Worm (Caenorhabditis elegans): ENCODE data around the gene crb-3.

crb-3 gene

DNA sequence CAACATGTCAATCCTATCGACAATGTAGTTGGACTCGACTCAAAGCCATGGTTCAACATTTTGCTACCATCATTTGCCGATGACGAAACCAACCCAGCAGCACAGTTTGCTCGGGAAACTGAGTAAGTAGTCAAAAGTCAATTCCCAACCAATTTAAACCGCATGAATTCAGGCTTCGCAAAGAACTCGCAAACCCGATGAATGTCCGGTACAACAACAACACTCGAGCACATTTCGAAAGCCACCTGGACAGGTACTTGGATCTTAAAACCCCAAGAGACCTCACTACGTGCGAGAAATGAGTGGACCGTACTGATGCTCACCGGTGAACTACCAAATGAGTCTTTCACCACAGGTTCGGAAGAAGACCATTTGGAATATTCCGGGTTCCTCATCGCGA lies 9.5 kb upstream of the crb-3 start:
- TF ChIP-seq tbx-11 (GFP tag; IDR thresholded peaks at IDR 0.05): no peak
- TF ChIP-seq hnd-1 (tag; optimal IDR thresholded peaks at IDR 0.05): no peak
- no peak for TF ChIP-seq hmbx-1 (tag; optimal IDR thresholded peaks at IDR 0.05)
- no peak for TF ChIP-seq B0310.2 (tag; optimal IDR thresholded peaks at IDR 0.05)
- TF ChIP-seq scrt-1 (GFP tag; IDR thresholded peaks at IDR 0.05): no peak
- no peak for TF ChIP-seq hmg-4 (GFP tag; optimal IDR thresholded peaks at IDR 0.05)
- no peak for TF ChIP-seq ceh-36 (tag; optimal IDR thresholded peaks at IDR 0.05)
- no peak for TF ChIP-seq ets-7 (tag; optimal IDR thresholded peaks at IDR 0.05)
- no peak for TF ChIP-seq aly-1 (tag; optimal IDR thresholded peaks at IDR 0.05)
- no peak for TF ChIP-seq F13C5.2 (tag; optimal IDR thresholded peaks at IDR 0.05)
- TF ChIP-seq pes-1 (GFP tag; IDR thresholded peaks at IDR 0.05): no peak
- TF ChIP-seq flt-1 (GFP tag; IDR thresholded peaks at IDR 0.05): no peak
- TF ChIP-seq ama-1 (optimal IDR thresholded peaks at IDR 0.05): no peak
- no peak for TF ChIP-seq tra-4 (tag; optimal IDR thresholded peaks at IDR 0.05)
- TF ChIP-seq sea-1 (GFP tag; conservative IDR thresholded peaks at IDR 0.05): no peak
- no peak for TF ChIP-seq ceh-13 (GFP tag; optimal IDR thresholded peaks at IDR 0.05)
- TF ChIP-seq tbx-37 (GFP tag; conservative IDR thresholded peaks at IDR 0.05): no peak

DNA sequence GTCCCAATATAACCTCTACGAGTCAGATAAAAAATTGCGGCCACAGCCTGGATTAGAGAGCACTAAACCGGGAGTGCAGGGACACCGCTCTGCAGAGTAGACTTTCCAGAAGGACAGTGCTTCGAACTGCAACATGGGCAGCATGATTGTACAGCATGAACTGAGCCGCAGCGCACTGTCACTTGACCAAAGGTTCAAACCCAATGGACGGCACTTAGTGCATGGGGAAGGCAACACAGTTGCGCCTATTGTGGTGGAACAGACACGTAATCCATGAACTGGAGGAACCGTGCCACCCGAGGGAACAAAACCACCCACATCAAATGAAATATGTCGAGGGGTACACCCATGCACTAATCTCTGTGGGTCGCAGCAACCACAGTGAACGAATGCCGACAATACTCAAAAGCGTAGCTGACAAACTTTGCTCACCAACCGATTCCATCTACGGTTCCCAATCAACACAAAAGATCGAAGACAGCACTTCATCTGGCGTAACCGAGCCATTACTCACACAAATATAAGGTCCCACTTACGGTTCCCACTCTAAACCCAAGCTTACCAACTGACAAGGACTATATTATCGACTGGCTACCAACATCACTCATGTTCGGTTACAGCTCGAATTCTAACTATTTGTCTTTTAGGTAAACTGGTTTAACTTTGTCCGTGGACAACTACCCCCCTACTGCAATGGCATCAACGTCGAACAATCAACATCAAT lies 8.0 kb upstream of the crb-3 start:
- TF ChIP-seq sea-1 (GFP tag; conservative IDR thresholded peaks at IDR 0.05): no peak
- TF ChIP-seq hnd-1 (tag; optimal IDR thresholded peaks at IDR 0.05): no peak
- TF ChIP-seq hmg-4 (GFP tag; optimal IDR thresholded peaks at IDR 0.05): no peak
- TF ChIP-seq scrt-1 (GFP tag; IDR thresholded peaks at IDR 0.05): no peak

ce11 chrX:9204986-9205385 lies 1.4 kb downstream of the crb-3 start:
- no peak for TF ChIP-seq F13C5.2 (tag; optimal IDR thresholded peaks at IDR 0.05)
- TF ChIP-seq B0310.2 (tag; optimal IDR thresholded peaks at IDR 0.05): no peak
- TF ChIP-seq tbx-11 (GFP tag; IDR thresholded peaks at IDR 0.05): no peak
- no peak for TF ChIP-seq tbx-37 (GFP tag; conservative IDR thresholded peaks at IDR 0.05)
- TF ChIP-seq aly-1 (tag; optimal IDR thresholded peaks at IDR 0.05): no peak
- no peak for TF ChIP-seq hmg-4 (GFP tag; optimal IDR thresholded peaks at IDR 0.05)

DNA sequence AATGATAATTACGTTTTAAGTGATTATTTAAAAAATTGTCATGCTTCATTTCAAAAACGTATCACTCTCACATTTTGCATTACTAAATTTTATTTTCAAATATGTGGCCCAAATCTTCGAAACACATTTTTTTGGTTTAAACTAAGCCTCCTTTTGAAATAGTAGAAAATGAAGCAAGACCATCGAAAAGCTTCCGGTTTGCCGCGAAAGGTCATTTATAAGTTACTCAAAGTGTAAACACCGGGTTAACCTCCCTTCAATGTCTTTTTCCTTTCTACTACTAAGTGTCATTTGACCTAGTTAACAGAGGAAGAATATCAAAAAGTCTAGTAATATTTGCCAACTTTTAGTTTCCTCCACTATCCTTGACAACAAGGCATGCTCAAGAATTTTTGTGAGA lies 3.2 kb downstream of the crb-3 start:
- no peak for TF ChIP-seq flt-1 (GFP tag; IDR thresholded peaks at IDR 0.05)
- TF ChIP-seq aly-1 (tag; optimal IDR thresholded peaks at IDR 0.05): no peak
- no peak for TF ChIP-seq tra-4 (tag; optimal IDR thresholded peaks at IDR 0.05)
- no peak for TF ChIP-seq ceh-36 (tag; optimal IDR thresholded peaks at IDR 0.05)
- no peak for TF ChIP-seq ets-7 (tag; optimal IDR thresholded peaks at IDR 0.05)
- TF ChIP-seq sea-1 (GFP tag; conservative IDR thresholded peaks at IDR 0.05): no peak
- TF ChIP-seq ama-1 (optimal IDR thresholded peaks at IDR 0.05): no peak
- no peak for TF ChIP-seq hmg-4 (GFP tag; optimal IDR thresholded peaks at IDR 0.05)
- TF ChIP-seq F13C5.2 (tag; optimal IDR thresholded peaks at IDR 0.05): no peak
- no peak for TF ChIP-seq ceh-13 (GFP tag; optimal IDR thresholded peaks at IDR 0.05)
- no peak for TF ChIP-seq tbx-37 (GFP tag; conservative IDR thresholded peaks at IDR 0.05)
- TF ChIP-seq pes-1 (GFP tag; IDR thresholded peaks at IDR 0.05): no peak
- no peak for TF ChIP-seq hnd-1 (tag; optimal IDR thresholded peaks at IDR 0.05)
- TF ChIP-seq scrt-1 (GFP tag; IDR thresholded peaks at IDR 0.05): no peak
- TF ChIP-seq B0310.2 (tag; optimal IDR thresholded peaks at IDR 0.05): no peak
- no peak for TF ChIP-seq tbx-11 (GFP tag; IDR thresholded peaks at IDR 0.05)
- no peak for TF ChIP-seq hmbx-1 (tag; optimal IDR thresholded peaks at IDR 0.05)

DNA sequence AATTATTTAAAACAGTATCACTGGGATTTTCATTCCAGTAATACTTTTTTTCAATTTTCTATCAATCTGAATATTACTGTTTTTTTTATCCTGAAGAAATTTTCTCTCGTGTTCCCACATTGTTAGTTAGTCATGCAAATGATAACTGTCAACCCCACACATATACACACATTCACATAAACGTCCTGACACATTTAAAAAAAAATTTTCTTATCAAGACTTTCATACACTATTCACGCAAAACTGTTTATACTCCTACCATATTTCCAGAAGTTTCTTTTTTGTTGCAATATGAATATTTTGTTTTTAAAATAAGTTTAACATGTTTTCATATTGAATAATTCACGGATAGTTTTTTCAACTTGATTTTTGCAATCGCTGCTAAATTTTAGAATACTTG lies 4.9 kb downstream of the crb-3 start:
- TF ChIP-seq hmg-4 (GFP tag; optimal IDR thresholded peaks at IDR 0.05) (no peak), scrt-1 (GFP tag; IDR thresholded peaks at IDR 0.05) (no peak), ceh-13 (GFP tag; optimal IDR thresholded peaks at IDR 0.05) (no peak), ceh-36 (tag; optimal IDR thresholded peaks at IDR 0.05) (no peak), tra-4 (tag; optimal IDR thresholded peaks at IDR 0.05) (no peak), aly-1 (tag; optimal IDR thresholded peaks at IDR 0.05) (no peak), hnd-1 (tag; optimal IDR thresholded peaks at IDR 0.05) (no peak), tbx-11 (GFP tag; IDR thresholded peaks at IDR 0.05) (no peak), ets-7 (tag; optimal IDR thresholded peaks at IDR 0.05) (no peak), B0310.2 (tag; optimal IDR thresholded peaks at IDR 0.05) (no peak), flt-1 (GFP tag; IDR thresholded peaks at IDR 0.05) (no peak), hmbx-1 (tag; optimal IDR thresholded peaks at IDR 0.05) (no peak), F13C5.2 (tag; optimal IDR thresholded peaks at IDR 0.05) (no peak), sea-1 (GFP tag; conservative IDR thresholded peaks at IDR 0.05) (no peak)

DNA sequence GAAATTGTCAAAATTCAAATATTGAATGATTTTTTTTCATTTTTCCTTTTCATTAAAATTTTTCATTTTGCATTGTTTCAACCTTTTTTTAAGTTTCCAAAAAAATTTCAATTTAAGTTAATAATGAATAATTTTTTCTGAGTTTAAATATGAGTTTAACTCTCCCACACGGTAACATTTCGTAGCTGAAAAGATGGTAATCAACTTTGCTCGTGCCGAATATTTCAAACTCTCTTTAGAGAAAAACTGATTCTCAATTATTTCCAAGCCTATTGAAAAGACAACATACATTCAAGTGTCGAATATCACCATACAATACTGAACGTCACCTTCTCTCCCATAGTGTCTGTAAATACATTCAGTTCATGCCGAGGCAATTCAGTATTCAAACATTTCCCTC lies 5.4 kb downstream of the crb-3 start:
- TF ChIP-seq hmg-4 (GFP tag; optimal IDR thresholded peaks at IDR 0.05): no peak
- no peak for TF ChIP-seq ets-7 (tag; optimal IDR thresholded peaks at IDR 0.05)
- TF ChIP-seq tra-4 (tag; optimal IDR thresholded peaks at IDR 0.05): no peak
- no peak for TF ChIP-seq scrt-1 (GFP tag; IDR thresholded peaks at IDR 0.05)
- TF ChIP-seq B0310.2 (tag; optimal IDR thresholded peaks at IDR 0.05): no peak
- TF ChIP-seq hnd-1 (tag; optimal IDR thresholded peaks at IDR 0.05): no peak
- no peak for TF ChIP-seq pes-1 (GFP tag; IDR thresholded peaks at IDR 0.05)
- TF ChIP-seq sea-1 (GFP tag; conservative IDR thresholded peaks at IDR 0.05): no peak
- TF ChIP-seq F13C5.2 (tag; optimal IDR thresholded peaks at IDR 0.05): no peak
- no peak for TF ChIP-seq hmbx-1 (tag; optimal IDR thresholded peaks at IDR 0.05)
- TF ChIP-seq ceh-36 (tag; optimal IDR thresholded peaks at IDR 0.05): no peak

DNA sequence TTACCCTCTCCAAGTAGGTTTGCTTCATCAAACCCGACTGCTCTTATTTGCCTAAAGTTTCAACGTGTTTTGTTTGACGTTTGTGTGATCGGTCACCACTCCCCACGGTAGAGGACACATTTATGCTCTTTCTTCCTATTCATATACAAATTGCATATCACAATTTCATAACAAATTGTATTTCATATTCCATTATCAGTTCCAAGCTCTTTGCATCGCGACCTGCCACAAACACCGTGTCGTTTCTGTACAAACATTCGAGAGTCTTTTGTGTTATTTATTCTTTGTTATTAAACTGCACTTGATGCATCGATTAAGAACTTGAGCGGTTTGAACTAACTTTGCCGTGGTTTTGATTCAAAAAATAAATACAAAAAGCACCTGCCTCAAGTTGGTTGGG lies 6.5 kb downstream of the crb-3 start:
- TF ChIP-seq B0310.2 (tag; optimal IDR thresholded peaks at IDR 0.05) (no peak), ceh-13 (GFP tag; optimal IDR thresholded peaks at IDR 0.05) (no peak), ama-1 (optimal IDR thresholded peaks at IDR 0.05) (no peak), tbx-37 (GFP tag; conservative IDR thresholded peaks at IDR 0.05) (no peak), aly-1 (tag; optimal IDR thresholded peaks at IDR 0.05) (no peak), scrt-1 (GFP tag; IDR thresholded peaks at IDR 0.05) (no peak), sea-1 (GFP tag; conservative IDR thresholded peaks at IDR 0.05) (no peak), ets-7 (tag; optimal IDR thresholded peaks at IDR 0.05) (no peak), tra-4 (tag; optimal IDR thresholded peaks at IDR 0.05) (no peak), tbx-11 (GFP tag; IDR thresholded peaks at IDR 0.05) (no peak), hmg-4 (GFP tag; optimal IDR thresholded peaks at IDR 0.05) (no peak), F13C5.2 (tag; optimal IDR thresholded peaks at IDR 0.05) (no peak), hmbx-1 (tag; optimal IDR thresholded peaks at IDR 0.05) (no peak)

Measured in whole organism, early embryonic.